Worm (Caenorhabditis elegans) whole organism, mixed stage, embryonic: ENCODE results near the gene pgl-1.

Experiments used
- M03D4.4 ChIP-seq: sonication (generic microtip); optimal IDR thresholded peaks from 2 replicates; lab custom pipeline; 2017; ENCODE audit warnings: mild to moderate bottlenecking, missing genetic modification characterization, missing compliant biosample characterization
- bed-3 ChIP-seq: fragments of 200-800 bp; sonication (Bioruptor generic); optimal IDR thresholded peaks from 3 replicates; lab custom pipeline; 2018; ENCODE audit warnings: mild to moderate bottlenecking, missing genetic modification characterization, moderate library complexity, missing compliant biosample characterization
- blmp-1 ChIP-seq: fragments of 150-350 bp; optimal IDR thresholded peaks from 2 replicates; lab custom pipeline; 2014; ENCODE audit warnings: missing biosample characterization, missing genetic modification characterization
- ceh-39 ChIP-seq: fragments of 150-350 bp; optimal IDR thresholded peaks from 2 replicates; lab custom pipeline; 2014; ENCODE audit warnings: missing biosample characterization, missing genetic modification characterization
- ceh-43 ChIP-seq: fragments of 200-800 bp; sonication (Bioruptor generic); optimal IDR thresholded peaks from 2 replicates; lab custom pipeline; 2018; ENCODE audit warnings: mild to moderate bottlenecking, missing genetic modification characterization, moderate library complexity, missing compliant biosample characterization
- ceh-83 ChIP-seq: fragments of 200-800 bp; sonication (Bioruptor generic); optimal IDR thresholded peaks from 2 replicates; lab custom pipeline; 2018; ENCODE audit warnings: mild to moderate bottlenecking, missing genetic modification characterization, missing compliant biosample characterization
- ces-1 ChIP-seq: fragments of 150-350 bp; optimal IDR thresholded peaks from 2 replicates; lab custom pipeline; 2014; ENCODE audit warnings: missing biosample characterization, missing genetic modification reagents, missing genetic modification characterization
- cnd-1 ChIP-seq: fragments of 200-800 bp; sonication (Bioruptor generic); optimal IDR thresholded peaks from 2 replicates; lab custom pipeline; 2018; ENCODE audit warnings: mild to moderate bottlenecking, missing genetic modification characterization, missing compliant biosample characterization
- drap-1 ChIP-seq: fragments of 200-800 bp; sonication (Bioruptor generic); optimal IDR thresholded peaks from 3 replicates; lab custom pipeline; 2018; ENCODE audit warnings: mild to moderate bottlenecking, missing genetic modification characterization, missing compliant biosample characterization
- elt-1 ChIP-seq: sonication (generic microtip); optimal IDR thresholded peaks from 2 replicates; lab custom pipeline; 2017; ENCODE audit warnings: missing genetic modification characterization, mild to moderate bottlenecking, missing compliant biosample characterization, antibody characterized with exemption, moderate library complexity, borderline replicate concordance; ENCODE audit not compliant: insufficient read depth
- elt-3 ChIP-seq: fragments of 150-350 bp; optimal IDR thresholded peaks from 2 replicates; lab custom pipeline; 2014; ENCODE audit warnings: missing biosample characterization, missing genetic modification characterization
- flh-1 ChIP-seq: fragments of 200-800 bp; sonication (Bioruptor generic); optimal IDR thresholded peaks from 2 replicates; lab custom pipeline; 2018; ENCODE audit warnings: mild to moderate bottlenecking, missing genetic modification characterization, moderate library complexity, missing compliant biosample characterization
- hlh-1 ChIP-seq: fragments of 150-350 bp; optimal IDR thresholded peaks from 2 replicates; lab custom pipeline; 2014; ENCODE audit warnings: missing biosample characterization, missing genetic modification reagents, missing genetic modification characterization
- lin-13 ChIP-seq: fragments of 150-350 bp; optimal IDR thresholded peaks from 2 replicates; lab custom pipeline; 2014; ENCODE audit warnings: missing biosample characterization, missing genetic modification characterization
- lin-32 ChIP-seq: fragments of 200-800 bp; sonication (Bioruptor generic); optimal IDR thresholded peaks from 2 replicates; lab custom pipeline; 2018; ENCODE audit warnings: mild to moderate bottlenecking, missing genetic modification characterization, missing compliant biosample characterization
- lsy-2 ChIP-seq: fragments of 150-350 bp; optimal IDR thresholded peaks from 2 replicates; lab custom pipeline; 2014; ENCODE audit warnings: missing biosample characterization, missing genetic modification characterization
- mab-5 ChIP-seq: fragments of 150-350 bp; optimal IDR thresholded peaks from 2 replicates; lab custom pipeline; 2014; ENCODE audit warnings: missing biosample characterization, missing genetic modification characterization
- mep-1 ChIP-seq: fragments of 150-350 bp; optimal IDR thresholded peaks from 2 replicates; lab custom pipeline; 2017; ENCODE audit warnings: missing biosample characterization, missing genetic modification reagents, missing genetic modification characterization, inconsistent platforms
- mls-2 ChIP-seq: sonication (generic microtip); optimal IDR thresholded peaks from 2 replicates; lab custom pipeline; 2016; ENCODE audit warnings: mild to moderate bottlenecking, missing genetic modification characterization, moderate library complexity, missing compliant biosample characterization
- nhr-12 ChIP-seq: fragments of 150-350 bp; optimal IDR thresholded peaks from 2 replicates; lab custom pipeline; 2014; ENCODE audit warnings: missing biosample characterization, missing genetic modification characterization
- nhr-2 ChIP-seq: fragments of 150-350 bp; optimal IDR thresholded peaks from 2 replicates; lab custom pipeline; 2014; ENCODE audit warnings: missing biosample characterization, missing genetic modification characterization
- nhr-28 ChIP-seq: fragments of 150-350 bp; optimal IDR thresholded peaks from 2 replicates; lab custom pipeline; 2014; ENCODE audit warnings: missing biosample characterization, missing genetic modification characterization
- nhr-76 ChIP-seq: sonication (generic microtip); optimal IDR thresholded peaks from 2 replicates; lab custom pipeline; 2017; ENCODE audit warnings: missing biosample characterization, missing genetic modification characterization
- sem-2 ChIP-seq: fragments of 200-800 bp; sonication (Bioruptor generic); optimal IDR thresholded peaks from 2 replicates; lab custom pipeline; 2018; ENCODE audit warnings: mild to moderate bottlenecking, missing genetic modification characterization, missing compliant biosample characterization
- snpc-4 ChIP-seq: fragments of 150-350 bp; optimal IDR thresholded peaks from 2 replicates; lab custom pipeline; 2014; ENCODE audit warnings: missing biosample characterization, missing genetic modification characterization
- sptf-1 ChIP-seq: sonication (generic microtip); optimal IDR thresholded peaks from 2 replicates; lab custom pipeline; 2017; ENCODE audit warnings: mild to moderate bottlenecking, missing genetic modification characterization, moderate library complexity, missing compliant biosample characterization
- tbx-8 ChIP-seq: fragments of 200-800 bp; sonication (Bioruptor generic); optimal IDR thresholded peaks from 2 replicates; lab custom pipeline; 2018; ENCODE audit warnings: mild to moderate bottlenecking, missing genetic modification characterization, moderate library complexity, missing compliant biosample characterization
- unc-120 ChIP-seq: sonication (generic microtip); optimal IDR thresholded peaks from 2 replicates; lab custom pipeline; 2017; ENCODE audit warnings: missing genetic modification characterization, missing compliant biosample characterization; ENCODE audit not compliant: poor library complexity, severe bottlenecking
- unc-39 ChIP-seq: fragments of 150-350 bp; optimal IDR thresholded peaks from 2 replicates; lab custom pipeline; 2014; ENCODE audit warnings: missing biosample characterization, missing genetic modification characterization
- unc-62 ChIP-seq: fragments of 150-350 bp; optimal IDR thresholded peaks from 2 replicates; lab custom pipeline; 2014; ENCODE audit warnings: missing biosample characterization, missing genetic modification reagents, missing genetic modification characterization
- zip-8 ChIP-seq: fragments of 150-350 bp; optimal IDR thresholded peaks from 2 replicates; lab custom pipeline; 2014; ENCODE audit warnings: missing biosample characterization, missing genetic modification characterization
- ztf-11 ChIP-seq: fragments of 150-350 bp; optimal IDR thresholded peaks from 2 replicates; lab custom pipeline; 2014; ENCODE audit warnings: missing biosample characterization, missing genetic modification characterization

pgl-1 gene

DNA sequence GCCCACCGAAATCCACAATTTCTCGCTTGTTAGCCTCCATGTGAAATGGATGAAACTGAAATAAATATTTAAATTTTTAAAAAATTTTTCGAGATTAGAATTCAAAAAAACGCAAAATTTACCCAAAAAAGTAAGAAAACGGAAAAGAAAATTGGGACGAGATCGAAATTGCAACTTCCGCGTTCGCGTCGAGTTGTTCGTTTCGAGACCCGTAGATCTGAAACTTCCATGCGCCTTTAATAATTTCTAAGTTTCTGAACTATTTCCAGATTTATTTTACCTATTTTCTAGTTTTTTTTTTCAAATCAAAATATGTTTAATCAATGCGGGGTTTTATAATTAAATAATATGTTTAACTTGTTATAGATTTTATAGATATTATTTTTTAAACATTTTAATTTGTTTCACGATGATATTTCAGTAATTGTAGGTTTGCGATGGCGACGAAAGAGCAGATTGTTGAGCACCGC, at the start of gene pgl-1, which contains the start of gene him-3:
Gene pgl-1, minus strand, starts transcription at position 230 of the 470 bp plus-strand sequence.
Gene him-3, plus strand, starts transcription at position 420 of the 470 bp plus-strand sequence.
- TF ChIP-seq zip-8: no peak
- TF ChIP-seq nhr-12 (tag; lab: Kevin White, UChicago): no peak
- no peak for TF ChIP-seq nhr-28 (tag; lab: Kevin White, UChicago)
- TF ChIP-seq mls-2 (tag; lab: Kevin White, UChicago): no peak

DNA sequence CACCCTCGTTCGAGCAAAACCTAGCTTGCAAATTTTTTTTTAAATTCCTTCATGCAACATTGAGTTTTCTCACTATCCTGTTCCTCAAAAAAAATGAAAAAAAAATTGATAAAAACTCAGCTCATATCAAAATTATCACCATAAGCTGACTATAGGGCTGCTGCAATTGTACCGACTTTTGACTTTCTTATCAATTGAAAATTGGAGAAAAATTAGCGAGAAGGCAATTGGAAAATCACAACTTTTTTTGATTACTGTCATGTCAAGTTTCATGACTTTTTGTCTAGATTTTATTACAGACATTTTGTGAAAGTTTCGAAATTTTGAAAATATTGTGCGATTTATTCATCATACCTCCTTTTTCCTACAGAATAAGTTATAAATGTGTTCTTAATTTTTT, 48.7 kb upstream of the pgl-1 start:
- TF ChIP-seq flh-1: no peak
- TF ChIP-seq unc-62 (GFP tag; lab: Kevin White, UChicago): no peak
- TF ChIP-seq sptf-1 (tag; lab: Kevin White, UChicago): no peak
- no peak for TF ChIP-seq tbx-8
- no peak for TF ChIP-seq blmp-1 (tag; lab: Kevin White, UChicago)
- TF ChIP-seq M03D4.4 (tag; lab: Kevin White, UChicago): no peak
- TF ChIP-seq snpc-4 (tag; lab: Kevin White, UChicago): no peak
- no peak for TF ChIP-seq nhr-12 (tag; lab: Kevin White, UChicago)
- no peak for TF ChIP-seq lin-13 (tag; lab: Kevin White, UChicago)
- TF ChIP-seq ceh-39: no peak
- no peak for TF ChIP-seq mep-1 (tag; lab: Kevin White, UChicago)
- TF ChIP-seq ztf-11 (tag; lab: Kevin White, UChicago): no peak
- TF ChIP-seq bed-3 (GFP tag; lab: Kevin White, UChicago): no peak
- TF ChIP-seq ceh-43: no peak
- no peak for TF ChIP-seq drap-1
- TF ChIP-seq ces-1 (GFP tag; lab: Kevin White, UChicago): no peak
- no peak for TF ChIP-seq unc-39 (tag; lab: Kevin White, UChicago)
- TF ChIP-seq mls-2 (tag; lab: Kevin White, UChicago): no peak
- no peak for TF ChIP-seq sem-2

DNA sequence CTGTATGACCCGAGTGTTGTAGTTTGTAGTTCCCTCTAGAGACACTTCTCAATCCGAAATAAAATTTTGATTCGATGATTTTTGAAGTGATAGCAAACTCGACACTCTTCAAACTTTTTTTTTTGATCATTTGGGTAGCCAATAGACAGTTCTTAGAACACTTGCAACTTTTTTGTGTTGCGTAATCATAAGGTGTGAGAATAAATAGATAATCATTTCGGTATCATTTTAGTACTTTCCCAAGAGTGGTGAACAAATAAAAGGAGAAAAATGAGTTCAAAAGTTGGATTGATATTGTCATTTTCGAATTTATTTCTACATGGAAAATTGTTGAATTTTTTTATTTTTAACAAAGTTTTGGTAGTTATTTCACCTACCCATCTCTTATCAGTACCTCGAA, 47.7 kb upstream of the pgl-1 start:
- TF ChIP-seq cnd-1 (tag; lab: Kevin White, UChicago) (no peak), zip-8 (peak; percentile 83)

DNA sequence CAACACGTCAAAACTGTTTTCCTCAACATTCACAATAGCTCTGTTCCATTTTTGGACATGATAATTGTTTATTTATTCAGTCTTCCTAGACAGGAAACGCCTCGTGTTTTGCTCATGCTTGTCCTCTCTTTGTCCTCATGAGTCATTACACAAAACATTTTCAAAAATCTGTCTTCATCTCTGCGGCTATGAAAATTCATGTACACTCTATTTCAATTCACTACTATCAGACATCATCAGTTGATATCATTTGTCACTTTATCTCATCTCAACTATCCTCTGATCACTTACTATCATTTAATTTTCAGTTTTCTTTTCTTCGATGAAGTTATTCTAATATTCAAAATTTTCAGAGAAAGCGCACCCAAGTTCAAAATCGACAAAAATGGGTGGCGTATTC, 46.7 kb upstream of the pgl-1 start, which contains the start of gene adah-1:
Gene adah-1, plus strand, starts transcription at position 354 of the 400 bp plus-strand sequence.
- no peak for TF ChIP-seq mab-5
- peak; percentile 74 for TF ChIP-seq unc-62 (GFP tag; lab: Kevin White, UChicago)

DNA sequence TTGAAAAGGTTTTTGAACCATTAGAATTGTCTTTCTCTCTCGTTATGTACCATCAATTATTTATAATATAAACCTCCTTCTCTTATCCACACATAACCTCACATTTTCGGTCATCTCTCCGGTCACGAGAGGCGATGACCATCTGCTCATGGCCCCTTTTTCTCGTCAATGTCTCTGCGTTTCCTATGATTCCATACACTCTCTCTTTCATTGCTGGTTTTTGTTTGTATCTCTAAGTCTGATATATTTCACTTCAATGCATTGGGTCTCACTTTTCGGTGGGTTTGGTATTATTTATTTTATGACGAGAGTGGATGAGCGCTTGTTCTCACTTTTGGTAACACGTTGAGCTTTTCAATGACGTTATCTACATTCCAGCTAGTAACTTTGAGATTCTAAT, 45.9 kb upstream of the pgl-1 start:
- no peak for TF ChIP-seq M03D4.4 (tag; lab: Kevin White, UChicago)
- TF ChIP-seq ceh-39: peak; percentile 51
- TF ChIP-seq hlh-1: peak; percentile 47
- TF ChIP-seq ceh-83: no peak
- no peak for TF ChIP-seq snpc-4 (tag; lab: Kevin White, UChicago)
- TF ChIP-seq flh-1: no peak
- no peak for TF ChIP-seq mab-5
- no peak for TF ChIP-seq bed-3 (GFP tag; lab: Kevin White, UChicago)
- peak; percentile 49 for TF ChIP-seq unc-62 (GFP tag; lab: Kevin White, UChicago)
- TF ChIP-seq lin-13 (tag; lab: Kevin White, UChicago): no peak
- TF ChIP-seq ces-1 (GFP tag; lab: Kevin White, UChicago): peak; percentile 67
- no peak for TF ChIP-seq blmp-1 (tag; lab: Kevin White, UChicago)
- peak; percentile 53 for TF ChIP-seq unc-120
- no peak for TF ChIP-seq nhr-12 (tag; lab: Kevin White, UChicago)
- TF ChIP-seq nhr-2 (tag; lab: Kevin White, UChicago): peak; percentile 100
- no peak for TF ChIP-seq elt-3 (tag; lab: Kevin White, UChicago)
- TF ChIP-seq sem-2: no peak
- peak; percentile 72 for TF ChIP-seq mep-1 (tag; lab: Kevin White, UChicago)
- TF ChIP-seq nhr-76: no peak
- TF ChIP-seq lin-32: peak; percentile 98
- TF ChIP-seq zip-8: no peak
- TF ChIP-seq cnd-1 (tag; lab: Kevin White, UChicago): peak; percentile 97
- TF ChIP-seq ztf-11 (tag; lab: Kevin White, UChicago): no peak
- TF ChIP-seq sptf-1 (tag; lab: Kevin White, UChicago): peak; percentile 8
- TF ChIP-seq lsy-2 (tag; lab: Kevin White, UChicago): peak; percentile 14
- TF ChIP-seq mls-2 (tag; lab: Kevin White, UChicago): peak; percentile 62
- TF ChIP-seq elt-1 (tag; lab: Kevin White, UChicago): no peak
